Worm (Caenorhabditis elegans): Measurements from ENCODE around the gene W01D2.6.

The W01D2.6 gene

ce11 chrII:14772956-14773788 lies 35.6 kb upstream of the W01D2.6 start, which contains the start of gene Y54E2A.7:
Gene Y54E2A.7, minus strand, starts transcription at chrII:14773006.
- TF ChIP-seq ceh-16 (tag; optimal IDR thresholded peaks at IDR 0.05) = no peak
- TF ChIP-seq C34F6.9 (tag; optimal IDR thresholded peaks at IDR 0.05) = no peak
- TF ChIP-seq aly-2 (tag; optimal IDR thresholded peaks at IDR 0.05) = no peak
- TF ChIP-seq nhr-237 (tag; optimal IDR thresholded peaks at IDR 0.05) = no peak
- TF ChIP-seq mdl-1 (tag; optimal IDR thresholded peaks at IDR 0.05) = no peak
- TF ChIP-seq nhr-129 (tag; optimal IDR thresholded peaks at IDR 0.05) = no peak
- no peak for TF ChIP-seq nhr-23 (tag; optimal IDR thresholded peaks at IDR 0.05)
- no peak for TF ChIP-seq lin-39 (tag; optimal IDR thresholded peaks at IDR 0.05)
- TF ChIP-seq nhr-10 (tag; optimal IDR thresholded peaks at IDR 0.05) = no peak
- TF ChIP-seq nhr-25 (tag; optimal IDR thresholded peaks at IDR 0.05) = no peak

ce11 chrII:14778092-14778491 lies 30.7 kb upstream of the W01D2.6 start, which contains the start of gene Y54E2A.8:
Gene Y54E2A.8, plus strand, starts transcription at chrII:14778345.
- TF ChIP-seq unc-39 (tag; optimal IDR thresholded peaks at IDR 0.05) = no peak
- TF ChIP-seq R02D3.7 (tag; optimal IDR thresholded peaks at IDR 0.05) = no peak
- no peak for TF ChIP-seq nhr-10 (tag; optimal IDR thresholded peaks at IDR 0.05)
- no peak for TF ChIP-seq ztf-1 (GFP tag; conservative IDR thresholded peaks at IDR 0.05)
- TF ChIP-seq sma-9 (GFP tag; optimal IDR thresholded peaks at IDR 0.05) = no peak
- TF ChIP-seq sma-9 (tag; optimal IDR thresholded peaks at IDR 0.05) = no peak
- TF ChIP-seq crh-2 (tag; optimal IDR thresholded peaks at IDR 0.05) = no peak
- no peak for TF ChIP-seq Y55F3AM.14 (GFP tag; optimal IDR thresholded peaks at IDR 0.05)
- no peak for TF ChIP-seq C34F6.9 (tag; optimal IDR thresholded peaks at IDR 0.05)
- no peak for TF ChIP-seq nhr-237 (tag; optimal IDR thresholded peaks at IDR 0.05)
- TF ChIP-seq nhr-12 (tag; optimal IDR thresholded peaks at IDR 0.05) = no peak
- no peak for TF ChIP-seq elt-3 (tag; optimal IDR thresholded peaks at IDR 0.05)
- TF ChIP-seq mdl-1 (tag; optimal IDR thresholded peaks at IDR 0.05) = no peak
- no peak for TF ChIP-seq zag-1 (tag; optimal IDR thresholded peaks at IDR 0.05)
- TF ChIP-seq aly-2 (tag; optimal IDR thresholded peaks at IDR 0.05) = no peak
- TF ChIP-seq F13H6.1 (tag; optimal IDR thresholded peaks at IDR 0.05) = no peak
- no peak for TF ChIP-seq peb-1 (tag; optimal IDR thresholded peaks at IDR 0.05)
- no peak for TF ChIP-seq nhr-11 (tag; optimal IDR thresholded peaks at IDR 0.05)

ce11 chrII:14779851-14780250 lies 28.9 kb upstream of the W01D2.6 start:
- TF ChIP-seq crh-2 (tag; optimal IDR thresholded peaks at IDR 0.05) = no peak
- TF ChIP-seq zag-1 (tag; optimal IDR thresholded peaks at IDR 0.05) = no peak
- TF ChIP-seq ztf-4 (tag; optimal IDR thresholded peaks at IDR 0.05) = no peak
- no peak for TF ChIP-seq sma-9 (GFP tag; optimal IDR thresholded peaks at IDR 0.05)
- TF ChIP-seq sma-9 (tag; optimal IDR thresholded peaks at IDR 0.05) = no peak
- TF ChIP-seq mdl-1 (tag; optimal IDR thresholded peaks at IDR 0.05) = no peak
- TF ChIP-seq nhr-21 (tag; optimal IDR thresholded peaks at IDR 0.05) = no peak
- no peak for TF ChIP-seq nhr-12 (tag; optimal IDR thresholded peaks at IDR 0.05)

- TF ChIP-seq zag-1 (tag; optimal IDR thresholded peaks at IDR 0.05) (no peak), nhr-77 (tag; optimal IDR thresholded peaks at IDR 0.05) (no peak), sma-3 (GFP tag; optimal IDR thresholded peaks at IDR 0.05) (no peak), lsy-2 (tag; optimal IDR thresholded peaks at IDR 0.05) (no peak), blmp-1 (tag; optimal IDR thresholded peaks at IDR 0.05; ENCODE audit: insufficient read depth) (no peak), crh-2 (tag; optimal IDR thresholded peaks at IDR 0.05) (no peak)
These were observed 22.9 kb upstream of the W01D2.6 start, which contains the start of gene Y54E2A.9 for ce11 chrII:14785906-14786305. Gene Y54E2A.9, minus strand, starts transcription at chrII:14786006.

ce11 chrII:14790751-14791150 lies 18.0 kb upstream of the W01D2.6 start, which contains the start of gene Y54E2A.10:
Gene Y54E2A.10, plus strand, starts transcription at chrII:14791051.
- peak; percentile 4 for TF ChIP-seq unc-55 (GFP tag; optimal IDR thresholded peaks at IDR 0.05)
- TF ChIP-seq sma-9 (GFP tag; optimal IDR thresholded peaks at IDR 0.05) = no peak
- TF ChIP-seq sma-9 (tag; optimal IDR thresholded peaks at IDR 0.05) = no peak

ce11 chrII:14792470-14792869 lies 16.3 kb upstream of the W01D2.6 start:
- peak; percentile 84 for TF ChIP-seq unc-55 (GFP tag; optimal IDR thresholded peaks at IDR 0.05)
- no peak for TF ChIP-seq lin-39 (tag; optimal IDR thresholded peaks at IDR 0.05)
- no peak for TF ChIP-seq nhr-21 (tag; optimal IDR thresholded peaks at IDR 0.05)
- TF ChIP-seq ztf-11 (tag; optimal IDR thresholded peaks at IDR 0.05) = no peak

Measured in whole organism, L2 larva.